Worm (Caenorhabditis elegans) whole organism, late embryonic: ENCODE data around the gene K02F6.1.
"Not testable (repeated sequence)": the region's sequence is repeated elsewhere in the genome, so short reads cannot be mapped to it uniquely, and the experiment has no call there.

Experiments used
- C08G9.2 ChIP-seq: sonication (generic microtip); optimal IDR thresholded peaks from 2 replicates; lab custom pipeline; 2016; ENCODE audit warnings: mild to moderate bottlenecking, missing genetic modification characterization, moderate library complexity, missing compliant biosample characterization
- C38D4.7 ChIP-seq: fragments of 200-800 bp; sonication (Bioruptor generic); optimal IDR thresholded peaks from 2 replicates; lab custom pipeline; 2018; ENCODE audit warnings: mild to moderate bottlenecking, missing genetic modification characterization, moderate library complexity, missing compliant biosample characterization
- F13H6.1 ChIP-seq: sonication (generic microtip); optimal IDR thresholded peaks from 2 replicates; lab custom pipeline; 2016; ENCODE audit warnings: missing genetic modification characterization, missing compliant biosample characterization
- K02D7.2 ChIP-seq: sonication (generic microtip); optimal IDR thresholded peaks from 2 replicates; lab custom pipeline; 2017; ENCODE audit warnings: mild to moderate bottlenecking, missing genetic modification characterization, missing compliant biosample characterization
- T23F11.4 ChIP-seq: fragments of 200-800 bp; sonication (Bioruptor generic); optimal IDR thresholded peaks from 2 replicates; lab custom pipeline; 2018; ENCODE audit warnings: mild to moderate bottlenecking, missing genetic modification characterization, missing compliant biosample characterization
- Y22D7AL.16 ChIP-seq: sonication (generic microtip); optimal IDR thresholded peaks from 2 replicates; lab custom pipeline; 2016; ENCODE audit warnings: missing genetic modification characterization, missing compliant biosample characterization
- ahr-1 ChIP-seq: sonication (generic microtip); optimal IDR thresholded peaks from 2 replicates; lab custom pipeline; 2016; ENCODE audit warnings: missing genetic modification characterization, missing compliant biosample characterization
- ama-1 ChIP-seq: fragments of 150-350 bp; optimal IDR thresholded peaks from 2 replicates; lab custom pipeline; 2014
- ceh-2 ChIP-seq: sonication (generic microtip); optimal IDR thresholded peaks from 2 replicates; lab custom pipeline; 2016; ENCODE audit warnings: missing genotype, missing genetic modification characterization, missing compliant biosample characterization
- ceh-24 ChIP-seq: sonication (generic microtip); optimal IDR thresholded peaks from 2 replicates; lab custom pipeline; 2016; ENCODE audit warnings: mild to moderate bottlenecking, missing genetic modification characterization, missing compliant biosample characterization
- ceh-30 ChIP-seq: fragments of 150-350 bp; optimal IDR thresholded peaks from 2 replicates; lab custom pipeline; 2014; ENCODE audit warnings: missing biosample characterization, missing genetic modification characterization
- che-1 ChIP-seq: sonication (generic microtip); optimal IDR thresholded peaks from 2 replicates; lab custom pipeline; 2016; ENCODE audit warnings: mild to moderate bottlenecking, missing genetic modification characterization, missing compliant biosample characterization
- dmd-4 ChIP-seq: sonication (generic microtip); optimal IDR thresholded peaks from 2 replicates; lab custom pipeline; 2016; ENCODE audit warnings: borderline replicate concordance, missing genetic modification characterization, missing compliant biosample characterization
- elt-2 ChIP-seq: sonication (generic microtip); optimal IDR thresholded peaks from 2 replicates; lab custom pipeline; 2016; ENCODE audit warnings: missing genetic modification reagents, missing genetic modification characterization, missing compliant biosample characterization
- eyg-1 ChIP-seq: sonication (generic microtip); optimal IDR thresholded peaks from 2 replicates; lab custom pipeline; 2016; ENCODE audit warnings: missing genotype, missing genetic modification characterization, missing compliant biosample characterization
- fax-1 ChIP-seq: sonication (generic microtip); optimal IDR thresholded peaks from 2 replicates; lab custom pipeline; 2016; ENCODE audit warnings: missing genotype, missing genetic modification characterization, missing compliant biosample characterization
- fkh-10 ChIP-seq: fragments of 150-350 bp; optimal IDR thresholded peaks from 2 replicates; lab custom pipeline; 2014; ENCODE audit warnings: missing biosample characterization, missing genetic modification reagents, missing genetic modification characterization
- gmeb-2 ChIP-seq: sonication (generic microtip); optimal IDR thresholded peaks from 2 replicates; lab custom pipeline; 2016; ENCODE audit warnings: missing genetic modification characterization, inconsistent platforms, missing compliant biosample characterization
- hlh-13 ChIP-seq: fragments of 200-800 bp; sonication (Bioruptor generic); optimal IDR thresholded peaks from 2 replicates; lab custom pipeline; 2018; ENCODE audit warnings: mild to moderate bottlenecking, missing genetic modification characterization, missing compliant biosample characterization
- hlh-30 ChIP-seq: sonication (generic microtip); optimal IDR thresholded peaks from 2 replicates; lab custom pipeline; 2017; ENCODE audit warnings: antibody characterized with exemption, missing genetic modification characterization, missing compliant biosample characterization; ENCODE audit not compliant: insufficient read depth
- hlh-6 ChIP-seq: sonication (generic microtip); optimal IDR thresholded peaks from 2 replicates; lab custom pipeline; 2016; ENCODE audit warnings: missing genotype, missing genetic modification characterization, missing compliant biosample characterization
- hlh-8 ChIP-seq: sonication (generic microtip); optimal IDR thresholded peaks from 2 replicates; lab custom pipeline; 2016; ENCODE audit warnings: missing genotype, missing genetic modification characterization, missing compliant biosample characterization
- lim-6 ChIP-seq: sonication (generic microtip); optimal IDR thresholded peaks from 2 replicates; lab custom pipeline; 2016; ENCODE audit warnings: missing genetic modification characterization, missing compliant biosample characterization
- lin-11 ChIP-seq: fragments of 200-800 bp; sonication (Bioruptor generic); optimal IDR thresholded peaks from 2 replicates; lab custom pipeline; 2018; ENCODE audit warnings: mild to moderate bottlenecking, missing genetic modification characterization, missing compliant biosample characterization
- madf-2 ChIP-seq: sonication (generic microtip); optimal IDR thresholded peaks from 2 replicates; lab custom pipeline; 2017; ENCODE audit warnings: missing genetic modification characterization, missing compliant biosample characterization
- mec-3 ChIP-seq: sonication (generic microtip); optimal IDR thresholded peaks from 2 replicates; lab custom pipeline; 2016; ENCODE audit warnings: borderline replicate concordance, missing genetic modification characterization, missing compliant biosample characterization
- nfya-1 ChIP-seq: sonication (generic microtip); optimal IDR thresholded peaks from 2 replicates; lab custom pipeline; 2017; ENCODE audit warnings: missing genetic modification characterization, mild to moderate bottlenecking, missing compliant biosample characterization, antibody characterized with exemption, moderate library complexity
- nhr-11 ChIP-seq: fragments of 150-350 bp; optimal IDR thresholded peaks from 2 replicates; lab custom pipeline; 2014; ENCODE audit warnings: missing biosample characterization, missing genetic modification characterization
- odd-2 ChIP-seq: sonication (generic microtip); optimal IDR thresholded peaks from 2 replicates; lab custom pipeline; 2017; ENCODE audit warnings: antibody characterized with exemption, mild to moderate bottlenecking, missing genetic modification characterization, missing compliant biosample characterization
- pat-9 ChIP-seq: fragments of 200-800 bp; sonication (Bioruptor generic); optimal IDR thresholded peaks from 2 replicates; lab custom pipeline; 2018; ENCODE audit warnings: mild to moderate bottlenecking, missing genetic modification characterization, moderate library complexity, missing compliant biosample characterization
- pax-1 ChIP-seq: fragments of 150-350 bp; optimal IDR thresholded peaks from 2 replicates; lab custom pipeline; 2014; ENCODE audit warnings: missing biosample characterization, missing genetic modification characterization
- pha-2 ChIP-seq: sonication (generic microtip); optimal IDR thresholded peaks from 2 replicates; lab custom pipeline; 2017; ENCODE audit warnings: mild to moderate bottlenecking, missing genetic modification characterization, missing compliant biosample characterization
- sox-4 ChIP-seq: sonication (generic microtip); optimal IDR thresholded peaks from 2 replicates; lab custom pipeline; 2017; ENCODE audit warnings: mild to moderate bottlenecking, missing genetic modification characterization, inconsistent platforms, missing compliant biosample characterization
- tbx-7 ChIP-seq: sonication (generic microtip); optimal IDR thresholded peaks from 2 replicates; lab custom pipeline; 2016; ENCODE audit warnings: missing genotype, missing genetic modification characterization, missing compliant biosample characterization
- ttx-3 ChIP-seq: sonication (generic microtip); optimal IDR thresholded peaks from 2 replicates; lab custom pipeline; 2016; ENCODE audit warnings: missing genetic modification reagents, missing genetic modification characterization, missing compliant biosample characterization
- unc-3 ChIP-seq, 2 experiments: fragments of 200-800 bp in 1 of 2; sonication (Bioruptor generic) in 1 of 2; sonication (generic microtip) in 1 of 2; conservative IDR thresholded peaks in 1 of 2; optimal IDR thresholded peaks in 1 of 2; 2 replicates each; pipeline versions ENCODE4 v1.3.6 to Lab custom; 2016 to 2022; ENCODE audit warnings: missing compliant biosample characterization in 2 of 2, missing genetic modification characterization in 2 of 2, missing genetic modification reagents in 1 of 2
- unc-42 ChIP-seq: sonication (generic microtip); optimal IDR thresholded peaks from 2 replicates; lab custom pipeline; 2016; ENCODE audit warnings: missing genotype, missing genetic modification characterization, missing compliant biosample characterization
- unc-55 ChIP-seq: sonication (generic microtip); optimal IDR thresholded peaks from 2 replicates; lab custom pipeline; 2017; ENCODE audit warnings: missing biosample characterization, missing genetic modification reagents, missing genetic modification characterization
- unc-86 ChIP-seq: sonication (generic microtip); optimal IDR thresholded peaks from 2 replicates; lab custom pipeline; 2016; ENCODE audit warnings: missing genetic modification characterization, missing compliant biosample characterization
- ztf-16 ChIP-seq: sonication (generic microtip); optimal IDR thresholded peaks from 2 replicates; lab custom pipeline; 2017; ENCODE audit warnings: missing genetic modification characterization, missing compliant biosample characterization

The K02F6.1 gene

DNA sequence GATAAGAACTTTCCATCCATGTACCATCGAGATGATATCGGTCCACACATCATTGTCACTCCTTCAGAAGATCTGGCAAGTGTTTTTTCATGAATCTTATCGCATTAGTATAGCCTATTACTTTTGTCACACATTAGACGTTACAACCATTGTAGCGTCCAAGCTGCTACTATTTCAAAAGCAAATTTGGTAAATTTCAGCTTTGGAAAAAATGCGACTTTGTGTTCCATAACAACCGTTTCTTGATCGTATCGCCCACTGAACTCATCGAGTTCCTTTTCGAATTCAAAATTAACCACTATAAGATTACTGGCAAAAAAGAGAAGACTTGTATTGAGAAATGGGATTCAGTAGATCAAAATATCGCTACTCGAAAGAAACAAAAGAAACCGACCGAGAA is 732 bp upstream of the K02F6.1 start:
- TF ChIP-seq tbx-7 (tag; lab: Kevin White, UChicago) (no peak), unc-55 (GFP tag; lab: Kevin White, UChicago) (no peak), ceh-24 (tag; lab: Kevin White, UChicago) (no peak), pha-2 (tag; lab: Kevin White, UChicago) (no peak)
- TF ChIP-seq, all 69 proteins: peak for 0

DNA sequence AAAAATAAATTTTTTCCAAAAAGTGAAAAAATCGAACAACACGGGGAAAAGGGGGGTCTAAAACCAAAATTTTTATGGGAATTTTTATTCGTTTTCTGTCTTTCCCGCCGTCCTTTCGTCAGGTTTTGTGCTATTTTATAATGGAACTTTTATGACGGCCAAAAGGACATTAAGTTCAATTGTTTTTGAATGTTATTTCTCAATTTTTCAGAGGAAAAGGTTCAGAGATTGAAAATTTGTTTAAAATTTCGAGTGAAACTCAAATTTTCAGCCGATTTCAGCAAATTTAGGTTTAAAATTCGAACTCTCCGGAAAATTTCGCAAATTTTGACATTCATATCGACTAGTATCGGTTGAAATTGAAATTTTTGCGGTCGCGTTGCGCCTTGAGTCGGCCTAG is 10.2 kb downstream of the K02F6.1 start, which contains the start of gene nep-18:
TSS of gene nep-18 (minus strand) at position 101 of the 400 bp plus-strand sequence.
- TF ChIP-seq lim-6 (tag; lab: Kevin White, UChicago) (no peak), C08G9.2 (tag; lab: Kevin White, UChicago) (no peak), fkh-10 (GFP tag; lab: Kevin White, UChicago) (no peak), ceh-2 (tag; lab: Kevin White, UChicago) (no peak), unc-55 (GFP tag; lab: Kevin White, UChicago) (no peak), ceh-30 (tag; lab: Kevin White, UChicago) (no peak), eyg-1 (tag; lab: Kevin White, UChicago) (no peak), odd-2 (no peak), hlh-13 (GFP tag; lab: Kevin White, UChicago) (no peak), ama-1 (lab: Kevin White, UChicago) (no peak), pax-1 (tag; lab: Kevin White, UChicago) (no peak), mec-3 (tag; lab: Kevin White, UChicago) (no peak), hlh-30 (no peak), nhr-11 (tag; lab: Kevin White, UChicago) (no peak)

DNA sequence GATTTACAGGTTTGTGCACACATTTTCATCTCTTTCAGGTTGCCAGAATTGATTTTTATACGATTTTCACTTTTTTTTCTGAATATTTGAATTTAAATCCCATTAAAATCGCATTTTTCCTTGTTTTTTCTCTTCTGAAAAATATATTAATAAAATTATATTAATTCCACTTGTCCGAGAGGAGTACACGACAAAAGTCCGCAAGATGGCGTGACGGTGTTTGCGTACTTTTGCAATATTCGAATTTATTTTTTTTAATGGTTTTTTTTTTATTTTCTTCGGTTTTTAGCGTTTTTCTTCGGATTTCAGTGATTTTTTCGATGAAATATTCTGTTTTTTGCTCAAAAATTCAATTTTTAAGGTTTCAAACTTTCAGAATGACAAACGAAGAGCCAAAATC is 11.1 kb downstream of the K02F6.1 start, which contains the start of gene usp-39:
TSS of gene usp-39 (plus strand) at position 377 of the 400 bp plus-strand sequence.
- no peak for TF ChIP-seq tbx-7 (tag; lab: Kevin White, UChicago)
- TF ChIP-seq odd-2: no peak
- no peak for TF ChIP-seq unc-86 (tag; lab: Kevin White, UChicago)
- peak; percentile 18 for TF ChIP-seq nfya-1
- TF ChIP-seq hlh-8 (tag; lab: Kevin White, UChicago): peak; percentile 8
- TF ChIP-seq mec-3 (tag; lab: Kevin White, UChicago): no peak
- no peak for TF ChIP-seq unc-3 (GFP tag; conservative IDR thresholded peaks at IDR 0.05; lab: Robert Waterston, UW)
- TF ChIP-seq unc-3 (tag; optimal IDR thresholded peaks at IDR 0.05; lab: Kevin White, UChicago): no peak
- TF ChIP-seq ahr-1 (tag; lab: Kevin White, UChicago): no peak
- no peak for TF ChIP-seq fax-1 (tag; lab: Kevin White, UChicago)
- TF ChIP-seq dmd-4: peak; percentile 8
- TF ChIP-seq elt-2 (tag; lab: Kevin White, UChicago): peak; percentile 49
- peak; percentile 24 for TF ChIP-seq ttx-3 (tag; lab: Kevin White, UChicago)
- peak; percentile 21 for TF ChIP-seq Y22D7AL.16
- no peak for TF ChIP-seq T23F11.4 (GFP tag; lab: Kevin White, UChicago)
- TF ChIP-seq C38D4.7: no peak
- TF ChIP-seq hlh-6 (tag; lab: Kevin White, UChicago): no peak
- no peak for TF ChIP-seq hlh-13 (GFP tag; lab: Kevin White, UChicago)
- TF ChIP-seq lin-11 (tag; lab: Kevin White, UChicago): no peak
- no peak for TF ChIP-seq F13H6.1
- peak; percentile 25 for TF ChIP-seq pha-2 (tag; lab: Kevin White, UChicago)
- no peak for TF ChIP-seq pat-9
- peak; percentile 83 for TF ChIP-seq unc-42

DNA sequence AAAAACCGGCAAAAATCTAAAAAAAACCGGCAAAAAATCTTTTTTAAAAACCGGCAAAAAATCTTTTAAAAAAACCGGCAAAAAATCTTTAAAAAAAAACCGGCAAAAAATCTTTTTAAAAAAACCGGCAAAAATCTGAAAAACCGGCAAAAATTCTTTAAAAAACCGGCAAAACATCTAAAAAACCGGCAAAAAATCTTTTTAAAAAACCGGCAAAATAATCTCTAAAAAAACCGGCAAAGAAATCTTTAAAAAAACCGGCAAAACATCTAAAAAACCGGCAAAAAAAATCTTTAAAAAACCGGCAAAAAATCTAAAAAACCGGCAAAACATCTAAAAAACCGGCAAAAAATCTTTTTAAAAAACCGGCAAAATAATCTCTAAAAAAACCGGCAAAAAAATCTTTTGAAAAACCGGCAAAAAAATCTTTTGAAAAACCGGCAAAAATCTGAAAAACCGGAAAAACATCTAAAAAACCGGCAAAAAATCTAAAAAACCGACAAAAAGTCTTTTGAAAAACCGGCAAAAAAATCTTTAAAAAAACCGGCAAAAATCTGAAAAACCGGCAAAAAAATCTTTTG is 16.7 kb downstream of the K02F6.1 start:
- peak; percentile 63 for TF ChIP-seq ahr-1 (tag; lab: Kevin White, UChicago)
- not testable (repeated sequence) for TF ChIP-seq unc-3 (GFP tag; conservative IDR thresholded peaks at IDR 0.05; lab: Robert Waterston, UW)
- TF ChIP-seq unc-3 (tag; optimal IDR thresholded peaks at IDR 0.05; lab: Kevin White, UChicago): peak; percentile 30
- peak; percentile 76 for TF ChIP-seq ttx-3 (tag; lab: Kevin White, UChicago)
- TF ChIP-seq gmeb-2 (tag; lab: Kevin White, UChicago): peak; percentile 62
- TF ChIP-seq pha-2 (tag; lab: Kevin White, UChicago): peak; percentile 89
- peak; percentile 24 for TF ChIP-seq elt-2 (tag; lab: Kevin White, UChicago)
- peak; percentile 61 for TF ChIP-seq madf-2 (tag; lab: Kevin White, UChicago)
- TF ChIP-seq lin-11 (tag; lab: Kevin White, UChicago): peak; percentile 41
- TF ChIP-seq Y22D7AL.16: peak; percentile 36
- peak; percentile 32 for TF ChIP-seq sox-4 (tag; lab: Kevin White, UChicago)
- TF ChIP-seq hlh-13 (GFP tag; lab: Kevin White, UChicago): peak; percentile 35
- peak; percentile 65 for TF ChIP-seq che-1 (tag; lab: Kevin White, UChicago)
- peak; percentile 27 for TF ChIP-seq ztf-16 (tag; lab: Kevin White, UChicago)
- TF ChIP-seq K02D7.2 (tag; lab: Kevin White, UChicago): peak; percentile 67
